Worm (Caenorhabditis elegans) whole organism, L1 larva: ENCODE measurements around the gene cdc-73.

Source experiments
- C16A3.4 ChIP-seq: fragments of 150-350 bp; optimal IDR thresholded peaks from 2 replicates; lab custom pipeline; 2014; ENCODE audit warnings: missing biosample characterization, missing genetic modification characterization
- F16B12.6 ChIP-seq: fragments of 150-350 bp; optimal IDR thresholded peaks from 2 replicates; lab custom pipeline; 2014; ENCODE audit warnings: missing biosample characterization, missing genetic modification characterization
- Y116A8C.19 ChIP-seq: sonication (generic microtip); optimal IDR thresholded peaks from 2 replicates; lab custom pipeline; 2016; ENCODE audit warnings: missing compliant biosample characterization, missing genetic modification characterization, borderline replicate concordance
- ama-1 ChIP-seq: fragments of 150-350 bp; optimal IDR thresholded peaks from 2 replicates; lab custom pipeline; 2014
- blmp-1 ChIP-seq: fragments of 150-350 bp; optimal IDR thresholded peaks from 2 replicates; lab custom pipeline; 2014; ENCODE audit warnings: missing biosample characterization, missing genetic modification characterization
- ceh-63 ChIP-seq: fragments of 200-800 bp; sonication (Bioruptor generic); optimal IDR thresholded peaks from 2 replicates; lab custom pipeline; 2018; ENCODE audit warnings: mild to moderate bottlenecking, missing genetic modification characterization, missing compliant biosample characterization
- ceh-90 ChIP-seq: sonication (generic microtip); optimal IDR thresholded peaks from 2 replicates; lab custom pipeline; 2016; ENCODE audit warnings: missing genetic modification characterization, missing compliant biosample characterization
- ces-1 ChIP-seq: fragments of 150-350 bp; optimal IDR thresholded peaks from 2 replicates; lab custom pipeline; 2014; ENCODE audit warnings: missing biosample characterization, missing genetic modification reagents, missing genetic modification characterization
- dpl-1 ChIP-seq, 3 experiments: fragments of 150-350 bp in 2 of 3; sonication (generic microtip) in 1 of 3; optimal IDR thresholded peaks; 2 replicates each; lab custom pipeline; 2014 to 2017; ENCODE audit warnings: missing biosample characterization in 3 of 3, missing genetic modification characterization in 3 of 3, missing genetic modification reagents in 3 of 3
- dsc-1 ChIP-seq: sonication (generic microtip); optimal IDR thresholded peaks from 2 replicates; lab custom pipeline; 2016; ENCODE audit warnings: mild to moderate bottlenecking, missing genetic modification characterization, missing compliant biosample characterization
- efl-3 ChIP-seq: fragments of 200-800 bp; sonication (Bioruptor generic); optimal IDR thresholded peaks from 2 replicates; lab custom pipeline; 2018; ENCODE audit warnings: mild to moderate bottlenecking, missing genetic modification characterization, missing compliant biosample characterization
- egl-27 ChIP-seq, 2 experiments: fragments of 150-350 bp in 1 of 2; sonication (generic microtip); optimal IDR thresholded peaks; 3 replicates each; lab custom pipeline; 2017 to 2018; ENCODE audit warnings: missing biosample characterization in 2 of 2, missing genetic modification characterization in 2 of 2, missing genetic modification reagents in 2 of 2
- elt-2 ChIP-seq: sonication (generic microtip); optimal IDR thresholded peaks from 2 replicates; lab custom pipeline; 2016; ENCODE audit warnings: missing genetic modification characterization, mild to moderate bottlenecking, inconsistent platforms, missing compliant biosample characterization, missing genetic modification reagents
- ets-5 ChIP-seq: fragments of 200-800 bp; sonication (Bioruptor generic); IDR thresholded peaks from 2 replicates; pipeline ENCODE4 v1.3.6; 2022; ENCODE audit warnings: missing genetic modification characterization, missing compliant biosample characterization
- irx-1 ChIP-seq: sonication (generic microtip); optimal IDR thresholded peaks from 2 replicates; lab custom pipeline; 2016; ENCODE audit warnings: missing genetic modification characterization, missing compliant biosample characterization
- isw-1 ChIP-seq: fragments of 200-800 bp; sonication (Bioruptor generic); IDR thresholded peaks from 2 replicates; pipeline ENCODE4 v1.3.6; 2022; ENCODE audit warnings: missing genetic modification characterization, missing compliant biosample characterization
- jun-1 ChIP-seq: fragments of 150-350 bp; optimal IDR thresholded peaks from 2 replicates; lab custom pipeline; 2014; ENCODE audit warnings: missing biosample characterization, missing genetic modification reagents, missing genetic modification characterization
- lin-13 ChIP-seq: fragments of 150-350 bp; optimal IDR thresholded peaks from 2 replicates; lab custom pipeline; 2014; ENCODE audit warnings: missing biosample characterization, missing genetic modification reagents, missing genetic modification characterization
- lin-15B ChIP-seq: fragments of 150-350 bp; sonication (generic microtip); optimal IDR thresholded peaks from 3 replicates; lab custom pipeline; 2014; ENCODE audit warnings: missing biosample characterization, missing genetic modification characterization
- lin-39 ChIP-seq: fragments of 150-350 bp; optimal IDR thresholded peaks from 2 replicates; lab custom pipeline; 2014; ENCODE audit warnings: missing biosample characterization, missing genetic modification reagents, missing genetic modification characterization
- lsy-2 ChIP-seq, 2 experiments: fragments of 150-350 bp; optimal IDR thresholded peaks; 2 replicates each; lab custom pipeline; 2014; ENCODE audit warnings: missing biosample characterization in 2 of 2, missing genetic modification characterization in 2 of 2
- mdl-1 ChIP-seq, 2 experiments: fragments of 150-350 bp; optimal IDR thresholded peaks; 2 replicates each; lab custom pipeline; 2014 to 2017; ENCODE audit warnings: missing biosample characterization in 2 of 2, missing genetic modification characterization in 2 of 2, inconsistent platforms in 1 of 2
- mep-1 ChIP-seq: fragments of 150-350 bp; optimal IDR thresholded peaks from 2 replicates; lab custom pipeline; 2014; ENCODE audit warnings: missing biosample characterization, missing genetic modification characterization
- nhr-11 ChIP-seq: fragments of 150-350 bp; optimal IDR thresholded peaks from 2 replicates; lab custom pipeline; 2014; ENCODE audit warnings: missing biosample characterization, missing genetic modification characterization
- nhr-19 ChIP-seq: fragments of 200-800 bp; sonication (Bioruptor generic); conservative IDR thresholded peaks from 2 replicates; pipeline ENCODE4 v1.3.6; 2022; ENCODE audit warnings: missing genetic modification characterization, missing compliant biosample characterization
- nhr-28 ChIP-seq: fragments of 150-350 bp; optimal IDR thresholded peaks from 2 replicates; lab custom pipeline; 2014; ENCODE audit warnings: missing biosample characterization, missing genetic modification characterization
- nhr-71 ChIP-seq: sonication (generic microtip); optimal IDR thresholded peaks from 2 replicates; lab custom pipeline; 2016; ENCODE audit warnings: mild to moderate bottlenecking, missing genetic modification characterization, moderate library complexity, missing compliant biosample characterization
- nhr-77 ChIP-seq: fragments of 150-350 bp; optimal IDR thresholded peaks from 2 replicates; lab custom pipeline; 2014; ENCODE audit warnings: missing biosample characterization, missing genetic modification characterization
- nhr-84 ChIP-seq: sonication (generic microtip); optimal IDR thresholded peaks from 2 replicates; lab custom pipeline; 2017; ENCODE audit warnings: missing biosample characterization, missing genetic modification characterization
- nhr-85 ChIP-seq: sonication (generic microtip); peaks from one replicate; lab custom pipeline; 2016; ENCODE audit warnings: missing genetic modification characterization, inconsistent platforms, missing compliant biosample characterization
- nhr-90 ChIP-seq: sonication (generic microtip); optimal IDR thresholded peaks from 2 replicates; lab custom pipeline; 2016; ENCODE audit warnings: mild to moderate bottlenecking, missing genetic modification characterization, missing compliant biosample characterization; ENCODE audit not compliant: poor library complexity
- pqm-1 ChIP-seq: sonication (generic microtip); optimal IDR thresholded peaks from 3 replicates; lab custom pipeline; 2017; ENCODE audit warnings: missing biosample characterization, missing genetic modification characterization
- snu-23 ChIP-seq: sonication (generic microtip); optimal IDR thresholded peaks from 2 replicates; lab custom pipeline; 2016; ENCODE audit warnings: missing genetic modification characterization, missing compliant biosample characterization
- sptf-1 ChIP-seq: fragments of 150-350 bp; optimal IDR thresholded peaks from 2 replicates; lab custom pipeline; 2014; ENCODE audit warnings: missing biosample characterization, missing genetic modification characterization
- sup-37 ChIP-seq: fragments of 200-800 bp; sonication (Bioruptor generic); optimal IDR thresholded peaks from 2 replicates; lab custom pipeline; 2018; ENCODE audit warnings: mild to moderate bottlenecking, missing genetic modification characterization, missing compliant biosample characterization
- swsn-7 ChIP-seq: sonication (generic microtip); optimal IDR thresholded peaks from 2 replicates; lab custom pipeline; 2016; ENCODE audit warnings: missing genetic modification characterization, missing compliant biosample characterization
- tbx-2 ChIP-seq: sonication (generic microtip); optimal IDR thresholded peaks from 2 replicates; lab custom pipeline; 2016; ENCODE audit warnings: missing genetic modification characterization, missing compliant biosample characterization
- tlp-1 ChIP-seq: fragments of 150-350 bp; optimal IDR thresholded peaks from 2 replicates; lab custom pipeline; 2014; ENCODE audit warnings: missing biosample characterization, missing genetic modification characterization
- unc-130 ChIP-seq: fragments of 150-350 bp; optimal IDR thresholded peaks from 2 replicates; lab custom pipeline; 2017; ENCODE audit warnings: missing biosample characterization, missing genetic modification characterization, inconsistent platforms
- unc-30 ChIP-seq: sonication (generic microtip); optimal IDR thresholded peaks from 2 replicates; lab custom pipeline; 2017; ENCODE audit warnings: missing biosample characterization, missing genetic modification characterization
- unc-62 ChIP-seq: fragments of 150-350 bp; optimal IDR thresholded peaks from 2 replicates; lab custom pipeline; 2014; ENCODE audit warnings: missing biosample characterization, missing genetic modification reagents, missing genetic modification characterization
- unc-98 ChIP-seq: fragments of 200-800 bp; sonication (Bioruptor generic); IDR thresholded peaks from 2 replicates; pipeline ENCODE4 v1.3.6; 2022; ENCODE audit warnings: missing genetic modification characterization, missing compliant biosample characterization
- xbp-1 ChIP-seq: sonication (generic microtip); optimal IDR thresholded peaks from 2 replicates; lab custom pipeline; 2016; ENCODE audit warnings: missing genetic modification characterization, missing compliant biosample characterization
- zip-4 ChIP-seq: fragments of 200-800 bp; sonication (Bioruptor generic); optimal IDR thresholded peaks from 2 replicates; lab custom pipeline; 2018; ENCODE audit warnings: mild to moderate bottlenecking, missing genetic modification characterization, moderate library complexity, missing compliant biosample characterization
- ztf-4 ChIP-seq: fragments of 150-350 bp; optimal IDR thresholded peaks from 2 replicates; lab custom pipeline; 2014; ENCODE audit warnings: missing biosample characterization, missing genetic modification characterization

Gene cdc-73

ce11 chrIV:4052274-4052673, 9.9 kb downstream of the cdc-73 start (continued):
- TF ChIP-seq unc-62 (GFP tag; lab: Kevin White, UChicago), result no peak

ce11 chrIV:4053405-4053804, 11.0 kb downstream of the cdc-73 start:
- TF ChIP-seq unc-130 (tag; lab: Kevin White, UChicago) (no peak), ets-5 (GFP tag; lab: Robert Waterston, UW) (no peak), egl-27 (tag; optimal IDR thresholded peaks at IDR 0.05; lab: Kevin White, UChicago) (no peak), nhr-77 (tag; lab: Kevin White, UChicago) (no peak), lsy-2 (tag; optimal IDR thresholded peaks at IDR 0.05; lab: Kevin White, UChicago) (no peak), elt-2 (tag; lab: Kevin White, UChicago) (peak; percentile 34)

- no peak for TF ChIP-seq snu-23 (GFP tag; lab: Kevin White, UChicago)
- no peak for TF ChIP-seq pqm-1 (tag; lab: Kevin White, UChicago)
- TF ChIP-seq unc-62 (GFP tag; lab: Kevin White, UChicago), result no peak
- TF ChIP-seq nhr-71 (tag; lab: Kevin White, UChicago), result no peak
- TF ChIP-seq mep-1 (tag; lab: Kevin White, UChicago), result no peak
- TF ChIP-seq ceh-63, result no peak
- no peak for TF ChIP-seq elt-2 (tag; lab: Kevin White, UChicago)
- TF ChIP-seq jun-1, result no peak
- no peak for TF ChIP-seq dsc-1 (tag; lab: Kevin White, UChicago)
- TF ChIP-seq unc-98, result no peak
Observed at ce11 chrIV:4055297-4055696, 12.9 kb downstream of the cdc-73 start.

- TF ChIP-seq nhr-71 (tag; lab: Kevin White, UChicago) (no peak), tbx-2 (tag; lab: Kevin White, UChicago) (no peak), zip-4 (GFP tag; lab: Kevin White, UChicago) (no peak), tlp-1 (tag; lab: Kevin White, UChicago) (no peak), dpl-1 (GFP tag; optimal IDR thresholded peaks at IDR 0.05; lab: Kevin White, UChicago) (no peak), jun-1 (no peak), unc-30 (tag; lab: Kevin White, UChicago) (no peak), efl-3 (no peak), irx-1 (tag; lab: Kevin White, UChicago) (no peak), ces-1 (GFP tag; lab: Kevin White, UChicago) (no peak)
Observed at ce11 chrIV:4063573-4063972, 21.2 kb downstream of the cdc-73 start, which contains the start of gene ilys-6. Gene ilys-6 (minus strand): TSS chrIV:4063673.

ce11 chrIV:4067336-4067735, 25.0 kb downstream of the cdc-73 start:
- no peak for TF ChIP-seq F16B12.6 (tag; lab: Kevin White, UChicago)
- TF ChIP-seq lin-15B (tag; lab: Kevin White, UChicago), result no peak
- no peak for TF ChIP-seq tlp-1 (tag; lab: Kevin White, UChicago)
- no peak for TF ChIP-seq swsn-7
- TF ChIP-seq isw-1 (GFP tag; lab: Robert Waterston, UW), result no peak
- no peak for TF ChIP-seq nhr-77 (tag; lab: Kevin White, UChicago)
- no peak for TF ChIP-seq nhr-28 (tag; lab: Kevin White, UChicago)
- TF ChIP-seq pqm-1 (tag; lab: Kevin White, UChicago), result no peak
- TF ChIP-seq unc-30 (tag; lab: Kevin White, UChicago), result no peak
- no peak for TF ChIP-seq ztf-4 (tag; lab: Kevin White, UChicago)
- TF ChIP-seq nhr-84, result no peak
- TF ChIP-seq blmp-1 (tag; lab: Kevin White, UChicago), result no peak
- no peak for TF ChIP-seq nhr-85 (tag; lab: Kevin White, UChicago)

- TF ChIP-seq sptf-1 (tag; lab: Kevin White, UChicago), result no peak
- TF ChIP-seq nhr-77 (tag; lab: Kevin White, UChicago), result no peak
- TF ChIP-seq nhr-90, result no peak
- no peak for TF ChIP-seq mdl-1 (tag; optimal IDR thresholded peaks at IDR 0.05; lab: Kevin White, UChicago)
- no peak for TF ChIP-seq ceh-90
- TF ChIP-seq lin-13 (GFP tag; lab: Kevin White, UChicago), result no peak
- no peak for TF ChIP-seq F16B12.6 (tag; lab: Kevin White, UChicago)
- TF ChIP-seq nhr-19, result no peak
- no peak for TF ChIP-seq sup-37 (GFP tag; lab: Kevin White, UChicago)
- no peak for TF ChIP-seq xbp-1
- TF ChIP-seq nhr-11, result no peak
- no peak for TF ChIP-seq lin-39 (tag; lab: Kevin White, UChicago)
- TF ChIP-seq Y116A8C.19 (tag; lab: Kevin White, UChicago), result no peak
- no peak for TF ChIP-seq C16A3.4
- TF ChIP-seq ama-1 (lab: Kevin White, UChicago), result no peak
- TF ChIP-seq blmp-1 (tag; lab: Kevin White, UChicago), result no peak
Observed at ce11 chrIV:4068480-4068879, 26.1 kb downstream of the cdc-73 start, which contains the start of gene fbxb-55. Gene fbxb-55 (plus strand): TSS chrIV:4068780.
